Worm (Caenorhabditis elegans): ENCODE measurements around the gene mcm-6.

mcm-6 gene

DNA sequence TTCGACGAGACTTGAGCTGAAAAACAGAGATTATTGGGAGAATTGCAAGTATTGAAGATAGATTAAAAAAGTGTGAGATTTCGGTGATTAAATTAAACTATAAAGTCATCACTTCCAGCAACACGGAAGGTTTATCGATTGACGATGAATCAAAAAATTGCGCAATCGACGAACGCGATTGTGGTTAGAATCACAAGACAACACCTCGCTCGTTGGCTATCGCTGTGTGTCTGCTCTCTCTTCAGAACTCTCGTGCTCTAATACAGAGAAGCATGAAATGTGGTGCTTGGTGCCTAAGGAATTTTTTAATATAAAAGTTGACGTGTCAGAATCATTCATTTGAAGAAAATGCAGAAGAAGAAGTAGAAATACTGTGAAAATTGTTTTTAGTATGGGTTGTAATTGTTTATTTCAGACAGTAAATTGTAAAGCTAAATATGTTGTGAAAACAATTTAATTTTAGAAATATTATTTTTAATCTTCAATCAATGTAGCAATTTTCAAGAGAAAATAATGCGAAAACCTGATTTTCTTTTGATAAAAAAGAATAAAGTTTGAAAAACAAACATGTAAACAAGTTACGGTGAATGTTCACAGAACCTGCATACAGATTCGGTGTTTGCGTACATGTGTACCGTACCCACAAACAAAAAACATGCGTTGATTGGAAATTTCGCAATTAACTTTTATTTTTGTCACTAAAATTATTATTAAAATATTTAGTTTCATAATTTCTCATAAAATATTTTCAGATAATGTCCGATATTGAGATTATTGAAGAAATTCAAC is 33.2 kb downstream of the mcm-6 start, which contains the start of the genes ZK632.10 and ZK632.11:
Gene ZK632.10, minus strand, starts transcription at position 560 of the 789 bp plus-strand sequence.
Gene ZK632.11, plus strand, starts transcription at position 753 of the 789 bp plus-strand sequence.
- no peak for TF ChIP-seq unc-62 (GFP tag; optimal IDR thresholded peaks at IDR 0.05)

DNA sequence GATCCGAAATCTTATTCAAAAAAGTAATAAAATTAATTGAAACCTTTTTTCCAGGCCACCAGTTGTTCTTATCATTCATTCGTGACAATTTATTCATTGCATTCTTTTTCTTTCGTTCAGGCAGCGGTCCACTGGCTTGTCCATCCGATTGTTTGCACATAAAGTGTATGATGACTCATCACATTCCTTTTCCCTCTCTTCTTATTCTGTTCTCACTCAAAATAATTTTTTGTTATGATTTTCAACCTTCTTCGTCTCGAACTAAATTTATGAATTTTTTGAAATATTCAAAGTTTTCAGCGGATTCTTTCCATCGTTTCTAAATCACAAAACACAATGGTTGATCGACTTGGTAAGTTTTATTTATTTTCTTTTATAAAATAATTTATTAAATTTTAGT is 36.3 kb downstream of the mcm-6 start, which contains the start of gene ZK632.12:
Gene ZK632.12, plus strand, starts transcription at position 301 of the 400 bp plus-strand sequence.
- no peak for TF ChIP-seq unc-62 (GFP tag; optimal IDR thresholded peaks at IDR 0.05)

ce11 chrIII:9832569-9832968 is 38.4 kb downstream of the mcm-6 start:
- no peak for TF ChIP-seq unc-62 (GFP tag; optimal IDR thresholded peaks at IDR 0.05)

ce11 chrIII:9834888-9835287 is 40.7 kb downstream of the mcm-6 start, which contains the start of gene K11H3.8:
Gene K11H3.8, plus strand, starts transcription at chrIII:9835188.
- no peak for TF ChIP-seq unc-62 (GFP tag; optimal IDR thresholded peaks at IDR 0.05)

DNA sequence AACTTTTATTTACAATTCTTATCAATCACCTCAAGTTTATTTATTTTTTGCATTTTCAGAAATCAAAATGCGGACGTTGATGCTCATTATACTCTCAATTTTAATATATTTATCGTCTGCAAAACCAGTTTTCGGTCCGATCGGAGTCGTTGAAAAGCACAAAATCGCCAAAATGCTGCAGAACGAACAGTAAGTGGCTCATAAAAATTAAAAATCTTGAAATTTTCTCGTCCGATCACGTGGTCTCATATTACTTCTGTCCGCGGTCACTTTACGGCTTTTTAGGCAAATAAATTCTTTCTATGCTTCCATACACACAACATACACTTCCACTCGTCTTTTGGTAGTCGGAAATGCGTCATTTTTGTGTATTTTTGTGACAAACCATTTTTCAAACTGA is 49.5 kb downstream of the mcm-6 start, which contains the start of gene K11H3.5:
Gene K11H3.5, plus strand, starts transcription at position 54 of the 400 bp plus-strand sequence.
- TF ChIP-seq unc-62 (GFP tag; optimal IDR thresholded peaks at IDR 0.05): no peak

ce11 chrIII:9846093-9846492 is 51.9 kb downstream of the mcm-6 start, which contains the start of gene K11H3.2:
Gene K11H3.2, plus strand, starts transcription at chrIII:9846393.
- no peak for TF ChIP-seq unc-62 (GFP tag; optimal IDR thresholded peaks at IDR 0.05)

- TF ChIP-seq unc-62 (GFP tag; optimal IDR thresholded peaks at IDR 0.05): no peak
These were observed 53.9 kb downstream of the mcm-6 start, which contains the start of gene mrpl-36 for ce11 chrIII:9848083-9848482. Gene mrpl-36, minus strand, starts transcription at chrIII:9848116.

Data from whole organism, dauer.